Fruit fly (Drosophila melanogaster): Measurements from ENCODE around the gene CG17991.
A peak's percentile ranks its signal among the peaks of the same experiment; 100 is the strongest.

The CG17991 gene

DNA sequence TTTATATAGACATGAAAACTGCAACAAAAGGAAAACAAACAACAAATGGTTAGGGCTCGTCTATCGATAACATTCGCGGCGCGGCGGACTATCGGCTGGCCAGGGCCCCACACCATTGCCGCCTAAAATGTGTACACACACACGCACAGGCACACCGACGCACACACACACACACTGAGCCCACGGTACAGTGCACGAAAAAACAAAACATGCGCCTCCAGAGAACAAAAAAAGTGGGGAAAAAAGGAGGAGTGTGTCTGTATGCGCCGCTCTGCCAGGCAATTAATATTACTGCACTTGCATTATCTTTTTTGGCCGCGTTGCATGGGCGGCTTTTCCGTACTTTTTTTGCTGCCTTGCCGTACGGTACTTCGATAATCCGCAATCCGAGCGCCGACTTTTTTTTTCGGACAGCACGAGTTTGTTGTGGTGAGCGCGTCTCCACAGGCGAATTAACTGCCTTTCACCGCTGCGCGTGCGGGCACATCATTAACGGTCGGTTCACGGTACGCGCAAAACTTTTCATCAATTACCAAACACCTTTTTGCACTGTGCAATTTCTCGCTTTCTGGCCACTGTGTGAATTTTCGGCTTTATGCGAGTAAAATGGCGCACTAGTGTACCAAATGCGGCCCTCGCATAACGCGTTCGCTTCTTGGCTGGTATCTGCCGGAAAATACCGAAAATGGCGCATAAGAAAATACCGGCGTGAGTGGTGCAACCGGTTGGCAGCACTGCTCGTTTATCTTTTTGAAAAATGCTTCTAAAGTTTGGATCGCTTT, 22.6 kb downstream of the CG17991 start, which contains the start of gene woc (continued):
- TF ChIP-seq ttk (GFP tag; IDR thresholded peaks at IDR 0.05) (peak; percentile 13), CG32532 (GFP tag; IDR thresholded peaks at IDR 0.05) (peak; percentile 68; the same call in 1 of the 2 replicates), fru (optimal IDR thresholded peaks at IDR 0.05) (no peak), Sox100B (GFP tag; optimal IDR thresholded peaks at IDR 0.05) (no peak), gem (tag; optimal IDR thresholded peaks at IDR 0.05) (no peak), dan (GFP tag; IDR thresholded peaks at IDR 0.05) (no peak), hb (GFP tag; IDR thresholded peaks at IDR 0.05; ENCODE audit: partially characterized antibody) (peak; percentile 82), CG6765 (GFP tag; optimal IDR thresholded peaks at IDR 0.05) (peak; percentile 37), lab (GFP tag; optimal IDR thresholded peaks at IDR 0.05) (no peak), Usf (GFP tag; optimal IDR thresholded peaks at IDR 0.05) (no peak), trem (tag; optimal IDR thresholded peaks at IDR 0.05) (peak; percentile 99), CG12104 (GFP tag; optimal IDR thresholded peaks at IDR 0.05) (peak; percentile 43), Hand (GFP tag; optimal IDR thresholded peaks at IDR 0.05) (no peak), pita (GFP tag; optimal IDR thresholded peaks at IDR 0.05) (no peak), CG12769 (tag; optimal IDR thresholded peaks at IDR 0.05) (no peak), phol (tag; optimal IDR thresholded peaks at IDR 0.05) (peak; percentile 97), tin (GFP tag; optimal IDR thresholded peaks at IDR 0.05) (peak; percentile 37), h (optimal IDR thresholded peaks at IDR 0.05) (peak; percentile 35), CG1024 (GFP tag; IDR thresholded peaks at IDR 0.05) (0 out of 2 replicates have a peak, but pooled peaks have one; percentile 2), CG7271 (tag; optimal IDR thresholded peaks at IDR 0.05) (no peak), Myb (GFP tag; optimal IDR thresholded peaks at IDR 0.05) (peak; percentile 73), Gsc (GFP tag; IDR thresholded peaks at IDR 0.05) (no peak), nom (GFP tag; optimal IDR thresholded peaks at IDR 0.05) (peak; percentile 88), CG7357 (GFP tag; IDR thresholded peaks at IDR 0.05) (peak; percentile 54; the same call in 1 of the 3 replicates), CG6689 (GFP tag; IDR thresholded peaks at IDR 0.05) (peak; percentile 56), da (GFP tag; optimal IDR thresholded peaks at IDR 0.05) (no peak), pros (GFP tag; optimal IDR thresholded peaks at IDR 0.05) (no peak), D19B (GFP tag; optimal IDR thresholded peaks at IDR 0.05) (no peak), CG4328 (GFP tag; optimal IDR thresholded peaks at IDR 0.05) (no peak), Fer2 (tag; optimal IDR thresholded peaks at IDR 0.05) (no peak), CG6254 (GFP tag; optimal IDR thresholded peaks at IDR 0.05) (no peak), sr (GFP tag; IDR thresholded peaks at IDR 0.05) (peak; percentile 59; the same call in 1 of the 3 replicates), CG18764 (GFP tag; optimal IDR thresholded peaks at IDR 0.05) (no peak), danr (GFP tag; IDR thresholded peaks at IDR 0.05) (peak; percentile 60; the same call in 1 of the 2 replicates), CG18619 (GFP tag; optimal IDR thresholded peaks at IDR 0.05) (peak; percentile 61), CG16815 (GFP tag; optimal IDR thresholded peaks at IDR 0.05) (peak; percentile 51), Chrac-16 (GFP tag; optimal IDR thresholded peaks at IDR 0.05) (peak; percentile 9), vvl (GFP tag; IDR thresholded peaks at IDR 0.05) (peak; percentile 45), inv (GFP tag; IDR thresholded peaks at IDR 0.05; ENCODE audit: partially characterized antibody) (peak; percentile 49), HmgD (GFP tag; optimal IDR thresholded peaks at IDR 0.05) (peak; percentile 55), CG7987 (GFP tag; optimal IDR thresholded peaks at IDR 0.05) (peak; percentile 3), Elba2 (GFP tag; optimal IDR thresholded peaks at IDR 0.05) (peak; percentile 98), NK7.1 (GFP tag; optimal IDR thresholded peaks at IDR 0.05) (peak; percentile 37), salm (tag; optimal IDR thresholded peaks at IDR 0.05) (no peak), sqz (GFP tag; optimal IDR thresholded peaks at IDR 0.05) (peak; percentile 87), ato (GFP tag; IDR thresholded peaks at IDR 0.05; ENCODE audit: partially characterized antibody) (peak; percentile 90), CG17568 (GFP tag; optimal IDR thresholded peaks at IDR 0.05) (no peak), zfh1 (GFP tag; IDR thresholded peaks at IDR 0.05) (peak; percentile 51; the same call in 2 of the 3 replicates), zfh2 (GFP tag; optimal IDR thresholded peaks at IDR 0.05) (peak; percentile 71), unpg (GFP tag; optimal IDR thresholded peaks at IDR 0.05) (no peak)
